Fruit fly (Drosophila melanogaster): ENCODE data around the gene Cpr64Ab.

DNA sequence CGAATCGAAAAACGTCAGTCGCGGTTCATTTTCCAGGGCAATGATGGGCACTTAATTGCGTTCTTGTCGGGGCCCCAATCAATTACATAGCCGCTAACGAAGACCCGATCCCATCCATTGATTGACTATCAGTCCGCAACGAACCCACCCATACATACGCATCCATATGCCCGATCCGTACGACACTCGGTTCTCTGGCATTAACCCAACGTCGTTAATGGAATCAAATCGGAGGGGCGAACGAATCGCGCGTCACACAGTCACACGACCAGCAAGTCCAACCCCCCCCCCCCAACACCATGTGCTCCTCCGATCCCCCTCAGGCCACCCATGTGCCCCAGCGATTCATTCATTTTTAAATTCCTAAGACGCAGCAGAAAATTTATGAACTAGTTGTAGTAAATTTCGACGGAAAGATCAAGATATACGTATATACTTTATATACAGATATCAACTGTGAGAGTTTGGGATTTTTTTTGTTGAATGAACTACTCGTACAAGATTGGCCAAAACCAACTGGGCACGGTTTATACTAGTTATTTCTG lies 10.0 kb upstream of the Cpr64Ab start:
- TF ChIP-seq Hr96 (GFP tag; optimal IDR thresholded peaks at IDR 0.05) (no peak), cic (GFP tag; optimal IDR thresholded peaks at IDR 0.05) (peak; percentile 99), CG33017 (tag; optimal IDR thresholded peaks at IDR 0.05) (peak; percentile 59), Clk (GFP tag; optimal IDR thresholded peaks at IDR 0.05) (no peak), ovo (GFP tag; optimal IDR thresholded peaks at IDR 0.05) (no peak), tj (GFP tag; optimal IDR thresholded peaks at IDR 0.05) (peak; percentile 84), kay (GFP tag; ENCODE audit: borderline replicate concordance) (no peak), Mnt (GFP tag; optimal IDR thresholded peaks at IDR 0.05) (peak; percentile 83), Crg-1 (GFP tag; optimal IDR thresholded peaks at IDR 0.05) (no peak), CG1620 (GFP tag; optimal IDR thresholded peaks at IDR 0.05) (no peak), bab1 (GFP tag; optimal IDR thresholded peaks at IDR 0.05) (no peak), CG5204 (GFP tag; optimal IDR thresholded peaks at IDR 0.05) (no peak)

All from whole organism, adult.